Fruit fly (Drosophila melanogaster) whole organism, prepupa: ENCODE data around the gene ATPsynCF6.

Experiments
- CG10631 ChIP-seq: fragments of 200-800 bp; sonication (Bioruptor generic); optimal IDR thresholded peaks from 2 replicates; lab custom pipeline; 2016; ENCODE audit warnings: missing biosample characterization, missing genetic modification characterization
- CG10669 ChIP-seq: fragments of 200-800 bp; sonication (Bioruptor generic); optimal IDR thresholded peaks from 3 replicates; lab custom pipeline; 2018; ENCODE audit warnings: missing biosample characterization, mild to moderate bottlenecking, missing genetic modification characterization, moderate library complexity
- CG11294 ChIP-seq: fragments of 200-800 bp; sonication (Bioruptor generic); IDR thresholded peaks from 2 replicates; pipeline ENCODE4 v1.3.6; 2022; ENCODE audit warnings: missing biosample characterization, missing genetic modification characterization
- CG11762 ChIP-seq: fragments of 200-800 bp; sonication (Bioruptor generic); optimal IDR thresholded peaks from 3 replicates; lab custom pipeline; 2016; ENCODE audit warnings: missing biosample characterization, missing genetic modification characterization; ENCODE audit not compliant: insufficient read depth
- CG11902 ChIP-seq: fragments of 200-800 bp; sonication (Bioruptor generic); optimal IDR thresholded peaks from 3 replicates; lab custom pipeline; 2016; ENCODE audit warnings: missing biosample characterization, missing genetic modification characterization
- CG15336 ChIP-seq: fragments of 200-800 bp; sonication (Bioruptor generic); IDR thresholded peaks from 2 replicates; pipeline ENCODE4 v1.3.6; 2022; ENCODE audit warnings: missing biosample characterization, missing genetic modification characterization
- CG1621 ChIP-seq: fragments of 200-800 bp; sonication (Bioruptor generic); optimal IDR thresholded peaks from 3 replicates; lab custom pipeline; 2018; ENCODE audit warnings: missing biosample characterization, mild to moderate bottlenecking, missing genetic modification characterization
- CG31627 ChIP-seq: fragments of 200-800 bp; sonication (Bioruptor generic); optimal IDR thresholded peaks from 3 replicates; lab custom pipeline; 2016; ENCODE audit warnings: missing biosample characterization, missing genetic modification characterization
- CG32006 ChIP-seq: fragments of 200-800 bp; sonication (Bioruptor generic); optimal IDR thresholded peaks from 3 replicates; lab custom pipeline; 2017; ENCODE audit warnings: missing biosample characterization, mild to moderate bottlenecking, missing genetic modification characterization
- CG34406 ChIP-seq: fragments of 200-800 bp; sonication (Bioruptor generic); optimal IDR thresholded peaks from 3 replicates; lab custom pipeline; 2016; ENCODE audit warnings: missing biosample characterization, missing genetic modification characterization
- CG3919 ChIP-seq: fragments of 200-800 bp; sonication (Bioruptor generic); optimal IDR thresholded peaks from 3 replicates; lab custom pipeline; 2016; ENCODE audit warnings: missing biosample characterization, missing genetic modification characterization
- CG4318 ChIP-seq: fragments of 200-800 bp; sonication (Bioruptor generic); optimal IDR thresholded peaks from 3 replicates; lab custom pipeline; 2017; ENCODE audit warnings: missing biosample characterization, mild to moderate bottlenecking, missing genetic modification characterization
- CG6276 ChIP-seq: fragments of 200-800 bp; sonication (Bioruptor generic); optimal IDR thresholded peaks from 2 replicates; lab custom pipeline; 2017; ENCODE audit warnings: missing biosample characterization, mild to moderate bottlenecking, missing genetic modification characterization
- CG6854 ChIP-seq: fragments of 200-800 bp; sonication (Bioruptor generic); optimal IDR thresholded peaks from 2 replicates; lab custom pipeline; 2017; ENCODE audit warnings: missing biosample characterization, mild to moderate bottlenecking, missing genetic modification characterization
- CG7368 ChIP-seq: fragments of 200-800 bp; sonication (Bioruptor generic); optimal IDR thresholded peaks from 3 replicates; lab custom pipeline; 2016; ENCODE audit warnings: missing biosample characterization, missing genetic modification characterization
- CG8119 ChIP-seq: fragments of 200-800 bp; sonication (Bioruptor generic); IDR thresholded peaks from 3 replicates; pipeline ENCODE4 v1.3.6; 2022; ENCODE audit warnings: missing biosample characterization, missing genetic modification characterization
- Eip75B ChIP-seq: fragments of 200-800 bp; sonication (Bioruptor generic); optimal IDR thresholded peaks from 3 replicates; lab custom pipeline; 2016; ENCODE audit warnings: missing biosample characterization, missing genetic modification characterization
- Eip78C ChIP-seq: fragments of 200-800 bp; sonication (Bioruptor generic); peaks from one replicate; lab custom pipeline; 2016; ENCODE audit warnings: missing biosample characterization, missing genetic modification characterization
- Gug ChIP-seq: fragments of 200-800 bp; sonication (Bioruptor generic); IDR thresholded peaks from 2 replicates; pipeline ENCODE4 v1.3.6; 2022; ENCODE audit warnings: missing biosample characterization, missing genetic modification characterization
- Hr39 ChIP-seq: fragments of 200-800 bp; sonication (Bioruptor generic); optimal IDR thresholded peaks from 2 replicates; lab custom pipeline; 2016; ENCODE audit warnings: missing biosample characterization, missing genetic modification characterization
- Hr4 ChIP-seq: fragments of 200-800 bp; sonication (Bioruptor generic); optimal IDR thresholded peaks from 3 replicates; lab custom pipeline; 2016; ENCODE audit warnings: missing biosample characterization, missing genetic modification characterization
- Lpt ChIP-seq: fragments of 200-800 bp; sonication (Bioruptor generic); optimal IDR thresholded peaks from 3 replicates; lab custom pipeline; 2016; ENCODE audit warnings: missing biosample characterization, missing genetic modification characterization
- OdsH ChIP-seq: fragments of 200-800 bp; sonication (Bioruptor generic); optimal IDR thresholded peaks from 3 replicates; lab custom pipeline; 2016; ENCODE audit warnings: missing biosample characterization, missing genetic modification characterization
- Smox ChIP-seq: fragments of 200-800 bp; sonication (Bioruptor generic); optimal IDR thresholded peaks from 3 replicates; lab custom pipeline; 2016; ENCODE audit warnings: missing biosample characterization, missing genetic modification characterization
- Sox14 ChIP-seq: fragments of 200-800 bp; sonication (Bioruptor generic); optimal IDR thresholded peaks from 3 replicates; lab custom pipeline; 2016; ENCODE audit warnings: missing biosample characterization, missing genetic modification characterization
- Sox15 ChIP-seq: fragments of 200-800 bp; sonication (Bioruptor generic); optimal IDR thresholded peaks from 3 replicates; lab custom pipeline; 2016; ENCODE audit warnings: missing biosample characterization, missing genetic modification characterization
- achi ChIP-seq: fragments of 200-800 bp; sonication (Bioruptor generic); optimal IDR thresholded peaks from 3 replicates; lab custom pipeline; 2016; ENCODE audit warnings: missing biosample characterization, missing genetic modification characterization
- acj6 ChIP-seq: fragments of 200-800 bp; sonication (Bioruptor generic); optimal IDR thresholded peaks from 3 replicates; lab custom pipeline; 2016; ENCODE audit warnings: missing biosample characterization, missing genetic modification characterization
- dac ChIP-seq: fragments of 200-800 bp; sonication (Bioruptor generic); optimal IDR thresholded peaks from 2 replicates; lab custom pipeline; 2017; ENCODE audit warnings: missing biosample characterization, mild to moderate bottlenecking, missing genetic modification characterization
- eg ChIP-seq: fragments of 200-800 bp; sonication (Bioruptor generic); IDR thresholded peaks from 3 replicates; pipeline ENCODE4 v1.3.6; 2022; ENCODE audit warnings: missing biosample characterization, missing genetic modification characterization
- esn ChIP-seq: fragments of 200-800 bp; sonication (Bioruptor generic); optimal IDR thresholded peaks from 2 replicates; lab custom pipeline; 2016; ENCODE audit warnings: missing biosample characterization, mild to moderate bottlenecking, missing genetic modification characterization, moderate library complexity
- net ChIP-seq: fragments of 200-800 bp; sonication (Bioruptor generic); optimal IDR thresholded peaks from 3 replicates; lab custom pipeline; 2016; ENCODE audit warnings: missing biosample characterization, missing genetic modification characterization
- pdm3 ChIP-seq: fragments of 200-800 bp; sonication (Bioruptor generic); optimal IDR thresholded peaks from 3 replicates; lab custom pipeline; 2016; ENCODE audit warnings: missing biosample characterization, missing genetic modification characterization
- salr ChIP-seq, 2 experiments: fragments of 200-800 bp; sonication (Bioruptor generic); optimal IDR thresholded peaks; 3 replicates each; lab custom pipeline; 2016 to 2018; ENCODE audit warnings: missing biosample characterization in 2 of 2, missing genetic modification characterization in 2 of 2, mild to moderate bottlenecking in 1 of 2
- spab ChIP-seq: fragments of 200-800 bp; sonication (Bioruptor generic); optimal IDR thresholded peaks from 2 replicates; lab custom pipeline; 2017; ENCODE audit warnings: missing biosample characterization, mild to moderate bottlenecking, missing genetic modification characterization, missing genetic modification reagents
- ss ChIP-seq, 2 experiments: fragments of 200-800 bp; sonication (Bioruptor generic); optimal IDR thresholded peaks; 2 replicates in 1 of 2; 3 replicates in 1 of 2; lab custom pipeline; 2017 to 2018; ENCODE audit warnings: mild to moderate bottlenecking in 2 of 2, missing biosample characterization in 2 of 2, missing genetic modification characterization in 2 of 2, moderate library complexity in 1 of 2
- svp ChIP-seq: fragments of 200-800 bp; sonication (Bioruptor generic); peaks from one replicate; lab custom pipeline; 2016; ENCODE audit warnings: missing biosample characterization, missing genetic modification characterization
- vri ChIP-seq: fragments of 200-800 bp; sonication (Bioruptor generic); optimal IDR thresholded peaks from 3 replicates; lab custom pipeline; 2016; ENCODE audit warnings: missing biosample characterization, mild to moderate bottlenecking, missing genetic modification characterization

The ATPsynCF6 gene

DNA sequence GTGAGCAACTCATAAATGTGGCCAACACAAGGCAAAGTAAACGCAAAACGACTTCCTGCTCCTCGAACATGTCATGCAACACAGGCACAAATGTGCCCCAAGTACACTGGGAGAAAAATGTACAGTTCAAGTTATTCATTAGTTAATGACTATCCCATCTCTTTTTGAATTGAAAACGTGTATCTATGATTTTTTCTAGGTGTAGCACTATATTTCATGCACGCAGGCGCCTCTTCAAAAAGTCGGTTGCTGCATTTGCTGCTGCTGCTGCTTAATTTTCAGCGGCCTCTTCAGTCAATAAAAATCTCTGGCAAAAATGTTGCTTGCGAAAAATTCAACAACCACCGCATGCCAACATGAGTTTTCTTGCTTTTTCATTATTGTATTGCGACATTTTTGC is 11.7 kb upstream of the ATPsynCF6 start (continued):
- TF ChIP-seq ss (GFP tag; optimal IDR thresholded peaks at IDR 0.05; lab: Kevin White, UChicago), result peak in 1 of 2 experiments; percentile 12
- TF ChIP-seq dac, result no peak
- TF ChIP-seq CG11762 (GFP tag; lab: Kevin White, UChicago), result no peak
- no peak for TF ChIP-seq esn (GFP tag; lab: Kevin White, UChicago)
- TF ChIP-seq Smox, result no peak
- TF ChIP-seq CG1621 (tag; lab: Kevin White, UChicago), result no peak
- no peak for TF ChIP-seq spab
- no peak for TF ChIP-seq vri
- TF ChIP-seq Hr4 (GFP tag; lab: Kevin White, UChicago), result peak; percentile 52
- no peak for TF ChIP-seq Sox14 (GFP tag; lab: Kevin White, UChicago)
- TF ChIP-seq Eip75B (GFP tag; lab: Kevin White, UChicago), result no peak
- no peak for TF ChIP-seq CG34406 (GFP tag; lab: Kevin White, UChicago)
- no peak for TF ChIP-seq CG11902 (GFP tag; lab: Kevin White, UChicago)
- TF ChIP-seq CG31627, result no peak
- TF ChIP-seq Eip78C (GFP tag; lab: Kevin White, UChicago), result peak; percentile 39
- TF ChIP-seq Hr39 (GFP tag; lab: Kevin White, UChicago), result no peak
- peak; percentile 1 for TF ChIP-seq achi (GFP tag; lab: Kevin White, UChicago)
- TF ChIP-seq CG3919, result no peak
- TF ChIP-seq CG15336 (GFP tag; lab: Robert Waterston, UW), result peak; percentile 54
- TF ChIP-seq Gug (GFP tag; lab: Robert Waterston, UW), result no peak
- no peak for TF ChIP-seq CG7368 (GFP tag; lab: Kevin White, UChicago)
- TF ChIP-seq Sox15 (GFP tag; lab: Kevin White, UChicago), result no peak
- TF ChIP-seq pdm3 (GFP tag; lab: Kevin White, UChicago), result no peak
- TF ChIP-seq net, result no peak
- no peak for TF ChIP-seq Lpt (GFP tag; lab: Kevin White, UChicago)
- peak; percentile 52 for TF ChIP-seq CG32006 (GFP tag; lab: Kevin White, UChicago)
- TF ChIP-seq svp, result no peak
- TF ChIP-seq CG6854 (GFP tag; lab: Kevin White, UChicago), result no peak

DNA sequence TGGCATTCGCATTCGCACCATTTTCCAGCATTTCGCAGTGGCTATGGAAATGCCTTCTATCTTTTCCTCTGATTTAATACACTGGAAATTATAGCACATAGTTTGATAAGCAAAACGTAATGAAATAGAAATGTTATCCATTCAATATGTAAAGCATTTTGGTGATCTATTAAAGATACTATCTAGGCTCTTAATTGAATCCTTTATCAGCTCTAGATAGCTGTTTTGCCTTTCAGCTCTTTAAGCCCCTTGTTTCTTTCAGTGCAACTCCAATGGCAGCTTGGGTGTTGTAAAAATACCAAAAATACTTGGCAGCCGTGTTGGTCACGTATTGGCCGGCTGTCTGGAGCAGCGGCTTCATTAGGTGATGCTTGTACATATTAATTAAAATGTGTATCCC is 9.2 kb upstream of the ATPsynCF6 start:
- TF ChIP-seq pdm3 (GFP tag; lab: Kevin White, UChicago), result peak; percentile 39
- peak; percentile 44 for TF ChIP-seq CG4318 (GFP tag; lab: Kevin White, UChicago)
- no peak for TF ChIP-seq vri
- peak; percentile 30; the same call in 1 of the 2 replicates for TF ChIP-seq Gug (GFP tag; lab: Robert Waterston, UW)
- TF ChIP-seq OdsH (GFP tag; lab: Kevin White, UChicago), result peak; percentile 29
- TF ChIP-seq CG32006 (GFP tag; lab: Kevin White, UChicago), result peak; percentile 68
- peak; percentile 65 for TF ChIP-seq CG8119 (GFP tag; lab: Robert Waterston, UW)
- no peak for TF ChIP-seq acj6 (GFP tag; lab: Kevin White, UChicago)
- TF ChIP-seq Sox14 (GFP tag; lab: Kevin White, UChicago), result peak; percentile 3
- TF ChIP-seq Hr4 (GFP tag; lab: Kevin White, UChicago), result peak; percentile 75
- TF ChIP-seq dac, result peak; percentile 53
- TF ChIP-seq CG15336 (GFP tag; lab: Robert Waterston, UW), result peak; percentile 71
- TF ChIP-seq CG10669 (GFP tag; lab: Kevin White, UChicago), result no peak
- TF ChIP-seq CG6276 (GFP tag; lab: Kevin White, UChicago), result peak; percentile 41
- peak; percentile 58 for TF ChIP-seq eg (GFP tag; lab: Robert Waterston, UW)
- TF ChIP-seq Eip78C (GFP tag; lab: Kevin White, UChicago), result peak; percentile 56
- TF ChIP-seq achi (GFP tag; lab: Kevin White, UChicago), result peak; percentile 24
- peak; percentile 14 for TF ChIP-seq CG10631 (GFP tag; lab: Kevin White, UChicago)
- peak; percentile 24 for TF ChIP-seq net
- peak; percentile 12 for TF ChIP-seq CG3919
- peak in 1 of 2 experiments; percentile 19 for TF ChIP-seq salr (GFP tag; optimal IDR thresholded peaks at IDR 0.05; lab: Kevin White, UChicago)
- no peak for TF ChIP-seq CG11762 (GFP tag; lab: Kevin White, UChicago)
- TF ChIP-seq Lpt (GFP tag; lab: Kevin White, UChicago), result no peak
- TF ChIP-seq CG11294 (GFP tag; lab: Robert Waterston, UW), result 0 out of 2 replicates have a peak, but pooled peaks have one; percentile 24
